Worm (Caenorhabditis elegans) whole organism, L4 larva: ENCODE data around the gene ZK418.2.

Experiments
- D1046.2 ChIP-seq: fragments of 200-800 bp; sonication (Bioruptor generic); IDR thresholded peaks from 2 replicates; pipeline ENCODE4 v1.3.6; 2022; ENCODE audit warnings: missing genetic modification characterization, missing compliant biosample characterization
- F37D6.2 ChIP-seq: sonication (generic microtip); optimal IDR thresholded peaks from 2 replicates; lab custom pipeline; 2016; ENCODE audit warnings: mild to moderate bottlenecking, missing genetic modification characterization, missing compliant biosample characterization
- F44E2.7 ChIP-seq: fragments of 200-800 bp; sonication (Bioruptor generic); IDR thresholded peaks from 2 replicates; pipeline ENCODE4 v2.1.2; 2022; ENCODE audit warnings: missing genetic modification characterization, missing compliant biosample characterization
- R02D3.7 ChIP-seq: fragments of 150-350 bp; sonication (generic microtip); optimal IDR thresholded peaks from 3 replicates; lab custom pipeline; 2014; ENCODE audit warnings: missing biosample characterization, missing genetic modification characterization
- T20F7.1 ChIP-seq: fragments of 200-800 bp; sonication (Bioruptor generic); optimal IDR thresholded peaks from 2 replicates; lab custom pipeline; 2018; ENCODE audit warnings: mild to moderate bottlenecking, missing genetic modification characterization, missing compliant biosample characterization
- T26A8.4 ChIP-seq: fragments of 200-800 bp; sonication (Bioruptor generic); IDR thresholded peaks from 2 replicates; pipeline ENCODE4 v1.3.6; 2022; ENCODE audit warnings: missing genetic modification characterization, missing compliant biosample characterization
- Y105C5A.15 ChIP-seq: fragments of 200-800 bp; sonication (Bioruptor generic); IDR thresholded peaks from 2 replicates; pipeline ENCODE4 v1.3.6; 2022; ENCODE audit warnings: missing genetic modification characterization, missing compliant biosample characterization
- Y48G9A.11 ChIP-seq: fragments of 200-800 bp; sonication (Bioruptor generic); IDR thresholded peaks from 2 replicates; pipeline ENCODE4 v1.3.6; 2022; ENCODE audit warnings: missing genetic modification reagents, missing genetic modification characterization, missing compliant biosample characterization
- Y75B8A.6 ChIP-seq: fragments of 200-800 bp; sonication (Bioruptor generic); IDR thresholded peaks from 2 replicates; pipeline ENCODE4 v1.3.6; 2022; ENCODE audit warnings: missing genetic modification reagents, missing genetic modification characterization, missing compliant biosample characterization
- ZK337.2 ChIP-seq: fragments of 200-800 bp; sonication (Bioruptor generic); IDR thresholded peaks from 2 replicates; pipeline ENCODE4 v1.3.6; 2022; ENCODE audit warnings: missing genetic modification reagents, missing genetic modification characterization, missing compliant biosample characterization
- ZK546.5 ChIP-seq, 2 experiments: sonication (generic microtip); optimal IDR thresholded peaks; 2 replicates each; lab custom pipeline; 2017; ENCODE audit warnings: missing biosample characterization in 2 of 2, missing genetic modification characterization in 2 of 2
- aha-1 ChIP-seq: fragments of 150-350 bp; peaks from one replicate; lab custom pipeline; 2014; ENCODE audit warnings: missing biosample characterization, missing genetic modification characterization
- aly-2 ChIP-seq: sonication (generic microtip); optimal IDR thresholded peaks from 2 replicates; lab custom pipeline; 2018; ENCODE audit warnings: missing biosample characterization, missing genetic modification characterization
- ama-1 ChIP-seq: fragments of 150-350 bp; optimal IDR thresholded peaks from 2 replicates; lab custom pipeline; 2014; ENCODE audit warnings: inconsistent platforms, mixed read lengths
- arid-1 ChIP-seq: fragments of 200-800 bp; sonication (Bioruptor generic); conservative IDR thresholded peaks from 2 replicates; pipeline ENCODE4 v1.3.6; 2022; ENCODE audit warnings: missing genetic modification reagents, missing genetic modification characterization, missing compliant biosample characterization
- ceh-20 ChIP-seq: fragments of 200-800 bp; sonication (Bioruptor generic); IDR thresholded peaks from 2 replicates; pipeline ENCODE4 v1.3.6; 2022; ENCODE audit warnings: missing genetic modification reagents, missing genetic modification characterization, missing compliant biosample characterization
- ceh-32 ChIP-seq: sonication (generic microtip); optimal IDR thresholded peaks from 2 replicates; lab custom pipeline; 2016; ENCODE audit warnings: mild to moderate bottlenecking, missing genetic modification characterization, missing compliant biosample characterization; ENCODE audit not compliant: poor library complexity
- ceh-44 ChIP-seq: fragments of 200-800 bp; sonication (Bioruptor generic); IDR thresholded peaks from 2 replicates; pipeline ENCODE4 v1.3.6; 2022; ENCODE audit warnings: missing genetic modification reagents, missing genetic modification characterization, missing compliant biosample characterization
- cey-2 ChIP-seq: sonication (generic microtip); optimal IDR thresholded peaks from 3 replicates; lab custom pipeline; 2017; ENCODE audit warnings: missing genetic modification characterization, mild to moderate bottlenecking, missing compliant biosample characterization, antibody characterized with exemption, borderline replicate concordance; ENCODE audit not compliant: insufficient read depth
- ctbp-1 ChIP-seq: fragments of 200-800 bp; sonication (Bioruptor generic); IDR thresholded peaks from 2 replicates; pipeline ENCODE4 v1.3.6; 2022; ENCODE audit warnings: missing genetic modification reagents, missing genetic modification characterization, missing compliant biosample characterization
- daf-19 ChIP-seq: fragments of 200-800 bp; sonication (Bioruptor generic); conservative IDR thresholded peaks from 2 replicates; pipeline ENCODE4 v1.3.6; 2022; ENCODE audit warnings: missing genetic modification characterization, missing compliant biosample characterization
- dmd-8 ChIP-seq: fragments of 200-800 bp; sonication (Bioruptor generic); IDR thresholded peaks from 2 replicates; pipeline ENCODE4 v1.3.6; 2022; ENCODE audit warnings: missing genetic modification characterization, missing compliant biosample characterization
- dpl-1 ChIP-seq: fragments of 150-350 bp; optimal IDR thresholded peaks from 2 replicates; lab custom pipeline; 2014; ENCODE audit warnings: missing biosample characterization, missing genetic modification reagents, missing genetic modification characterization
- fkh-10 ChIP-seq: fragments of 150-350 bp; optimal IDR thresholded peaks from 2 replicates; lab custom pipeline; 2014; ENCODE audit warnings: missing biosample characterization, missing genetic modification reagents, missing genetic modification characterization
- fos-1 ChIP-seq: fragments of 150-350 bp; optimal IDR thresholded peaks from 2 replicates; lab custom pipeline; 2014; ENCODE audit warnings: missing biosample characterization, missing genetic modification characterization
- hlh-11 ChIP-seq: fragments of 200-800 bp; sonication (Bioruptor generic); optimal IDR thresholded peaks from 2 replicates; lab custom pipeline; 2018; ENCODE audit warnings: mild to moderate bottlenecking, missing genetic modification characterization, missing compliant biosample characterization
- hlh-30 ChIP-seq: sonication (generic microtip); optimal IDR thresholded peaks from 2 replicates; lab custom pipeline; 2017; ENCODE audit warnings: antibody characterized with exemption, mild to moderate bottlenecking, missing genetic modification characterization, missing compliant biosample characterization; ENCODE audit not compliant: insufficient read depth
- lin-13 ChIP-seq: fragments of 150-350 bp; optimal IDR thresholded peaks from 2 replicates; lab custom pipeline; 2014; ENCODE audit warnings: missing biosample characterization, missing genetic modification reagents, missing genetic modification characterization
- lin-15B ChIP-seq: fragments of 150-350 bp; sonication (generic microtip); optimal IDR thresholded peaks from 3 replicates; lab custom pipeline; 2014; ENCODE audit warnings: missing biosample characterization, missing genetic modification characterization
- lin-39 ChIP-seq: fragments of 150-350 bp; optimal IDR thresholded peaks from 2 replicates; lab custom pipeline; 2014; ENCODE audit warnings: missing biosample characterization, missing genetic modification reagents, missing genetic modification characterization
- lir-3 ChIP-seq: sonication (generic microtip); optimal IDR thresholded peaks from 2 replicates; lab custom pipeline; 2016; ENCODE audit warnings: mild to moderate bottlenecking, missing genetic modification characterization, missing compliant biosample characterization
- madf-5 ChIP-seq, 2 experiments: fragments of 200-800 bp; sonication (Bioruptor generic); IDR thresholded peaks; 2 replicates each; pipeline ENCODE4 v1.3.6; 2022; ENCODE audit warnings: missing compliant biosample characterization in 2 of 2, missing genetic modification characterization in 2 of 2
- mxl-3 ChIP-seq: fragments of 200-800 bp; sonication (Bioruptor generic); optimal IDR thresholded peaks from 2 replicates; lab custom pipeline; 2018; ENCODE audit warnings: mild to moderate bottlenecking, missing genetic modification characterization, missing compliant biosample characterization
- nhr-111 ChIP-seq: fragments of 200-800 bp; sonication (Bioruptor generic); optimal IDR thresholded peaks from 2 replicates; lab custom pipeline; 2018; ENCODE audit warnings: mild to moderate bottlenecking, missing genetic modification characterization, missing compliant biosample characterization
- nhr-237 ChIP-seq: sonication (generic microtip); optimal IDR thresholded peaks from 2 replicates; lab custom pipeline; 2017; ENCODE audit warnings: missing biosample characterization, missing genetic modification characterization
- nhr-28 ChIP-seq: fragments of 150-350 bp; optimal IDR thresholded peaks from 2 replicates; lab custom pipeline; 2014; ENCODE audit warnings: missing biosample characterization, missing genetic modification characterization
- nhr-41 ChIP-seq: fragments of 200-800 bp; sonication (Bioruptor generic); IDR thresholded peaks from 2 replicates; pipeline ENCODE4 v1.3.6; 2022; ENCODE audit warnings: missing genetic modification reagents, missing genetic modification characterization, missing compliant biosample characterization
- nhr-48 ChIP-seq: sonication (generic microtip); optimal IDR thresholded peaks from 2 replicates; lab custom pipeline; 2016; ENCODE audit warnings: mild to moderate bottlenecking, missing genetic modification characterization, missing compliant biosample characterization
- nhr-6 ChIP-seq: fragments of 150-350 bp; optimal IDR thresholded peaks from 2 replicates; lab custom pipeline; 2014; ENCODE audit warnings: missing biosample characterization, missing genetic modification characterization
- nhr-76 ChIP-seq: fragments of 150-350 bp; optimal IDR thresholded peaks from 2 replicates; lab custom pipeline; 2014; ENCODE audit warnings: missing biosample characterization, missing genetic modification characterization
- nhr-77 ChIP-seq: fragments of 150-350 bp; optimal IDR thresholded peaks from 2 replicates; lab custom pipeline; 2014; ENCODE audit warnings: missing biosample characterization, missing genetic modification characterization
- saeg-2 ChIP-seq: fragments of 200-800 bp; sonication (Bioruptor generic); IDR thresholded peaks from 2 replicates; pipeline ENCODE4 v1.3.6; 2022; ENCODE audit warnings: missing genetic modification reagents, missing genetic modification characterization, missing compliant biosample characterization
- sdz-12 ChIP-seq: fragments of 200-800 bp; sonication (Bioruptor generic); optimal IDR thresholded peaks from 2 replicates; lab custom pipeline; 2018; ENCODE audit warnings: mild to moderate bottlenecking, missing genetic modification characterization, missing compliant biosample characterization
- set-16 ChIP-seq: fragments of 200-800 bp; sonication (Bioruptor generic); IDR thresholded peaks from 2 replicates; pipeline ENCODE4 v1.3.6; 2022; ENCODE audit warnings: missing genetic modification reagents, missing genetic modification characterization, missing compliant biosample characterization
- spr-1 ChIP-seq: sonication (generic microtip); optimal IDR thresholded peaks from 2 replicates; lab custom pipeline; 2016; ENCODE audit warnings: mild to moderate bottlenecking, missing genetic modification characterization, missing compliant biosample characterization
- spr-3 ChIP-seq: fragments of 200-800 bp; sonication (Bioruptor generic); optimal IDR thresholded peaks from 2 replicates; lab custom pipeline; 2018; ENCODE audit warnings: mild to moderate bottlenecking, missing genetic modification characterization, missing compliant biosample characterization
- unc-39 ChIP-seq: sonication (generic microtip); optimal IDR thresholded peaks from 2 replicates; lab custom pipeline; 2017; ENCODE audit warnings: missing biosample characterization, missing genetic modification characterization
- unc-62 ChIP-seq, 3 experiments: fragments of 150-350 bp in 1 of 3; sonication (generic microtip); optimal IDR thresholded peaks in 2 of 3; peaks in 1 of 3; 1 replicate in 1 of 3; 2 replicates in 2 of 3; lab custom pipeline; 2014 to 2017; ENCODE audit warnings: missing biosample characterization in 3 of 3, missing genetic modification characterization in 3 of 3, missing genetic modification reagents in 3 of 3, missing genotype in 1 of 3
- vab-7 ChIP-seq: fragments of 200-800 bp; sonication (Bioruptor generic); IDR thresholded peaks from 2 replicates; pipeline ENCODE4 v1.3.6; 2022; ENCODE audit warnings: missing genetic modification reagents, missing genetic modification characterization, missing compliant biosample characterization
- zfp-2 ChIP-seq: sonication (generic microtip); optimal IDR thresholded peaks from 2 replicates; lab custom pipeline; 2016; ENCODE audit warnings: mild to moderate bottlenecking, missing genetic modification characterization, missing compliant biosample characterization
- zfp-3 ChIP-seq: fragments of 200-800 bp; sonication (Bioruptor generic); conservative IDR thresholded peaks from 2 replicates; pipeline ENCODE4 v1.3.6; 2022; ENCODE audit warnings: missing genetic modification reagents, missing genetic modification characterization, missing compliant biosample characterization
- ztf-7 ChIP-seq: fragments of 150-350 bp; optimal IDR thresholded peaks from 2 replicates; lab custom pipeline; 2014; ENCODE audit warnings: missing biosample characterization, missing genetic modification characterization

The ZK418.2 gene

ce11 chrIII:7142172-7142601 is 51.0 kb downstream of the ZK418.2 start (continued):
- TF ChIP-seq cey-2 (tag; lab: Kevin White, UChicago), result no peak
- TF ChIP-seq fos-1, result no peak
- TF ChIP-seq lin-13, result peak; percentile 39
- no peak for TF ChIP-seq nhr-76 (tag; lab: Kevin White, UChicago)
- TF ChIP-seq nhr-6 (tag; lab: Kevin White, UChicago), result peak; percentile 26
- no peak for TF ChIP-seq spr-3
- no peak for TF ChIP-seq saeg-2 (GFP tag; lab: Robert Waterston, UW)
- no peak for TF ChIP-seq F44E2.7 (GFP tag; lab: Robert Waterston, UW)
- TF ChIP-seq F37D6.2 (tag; lab: Kevin White, UChicago), result no peak
- TF ChIP-seq ceh-44 (GFP tag; lab: Robert Waterston, UW), result peak; percentile 61; the same call in 1 of the 2 replicates
- no peak for TF ChIP-seq ctbp-1
- TF ChIP-seq R02D3.7 (tag; lab: Kevin White, UChicago), result no peak
- peak; percentile 27 for TF ChIP-seq nhr-111 (GFP tag; lab: Kevin White, UChicago)
- no peak for TF ChIP-seq madf-5 (GFP tag; IDR thresholded peaks at IDR 0.05; lab: Robert Waterston, UW)
- TF ChIP-seq lir-3 (tag; lab: Kevin White, UChicago), result no peak
- TF ChIP-seq sdz-12, result no peak
- TF ChIP-seq unc-62 (GFP tag; optimal IDR thresholded peaks at IDR 0.05 in 1 of 2; lab: Kevin White, UChicago), result peak in 1 of 2 experiments; percentile 28
- no peak for TF ChIP-seq unc-62 (tag; optimal IDR thresholded peaks at IDR 0.05; lab: Kevin White, UChicago)
- no peak for TF ChIP-seq ceh-20 (GFP tag; lab: Robert Waterston, UW)
- TF ChIP-seq fkh-10, result no peak
- no peak for TF ChIP-seq ZK337.2 (GFP tag; lab: Robert Waterston, UW)
- no peak for TF ChIP-seq nhr-28 (tag; lab: Kevin White, UChicago)
- peak; percentile 62 for TF ChIP-seq arid-1 (GFP tag; lab: Robert Waterston, UW)
- TF ChIP-seq zfp-2, result no peak
- TF ChIP-seq hlh-30, result peak; percentile 65
- TF ChIP-seq set-16 (GFP tag; lab: Robert Waterston, UW), result no peak
- no peak for TF ChIP-seq ZK546.5 (tag; optimal IDR thresholded peaks at IDR 0.05; lab: Kevin White, UChicago)
- no peak for TF ChIP-seq dpl-1 (GFP tag; lab: Kevin White, UChicago)
- TF ChIP-seq dmd-8, result no peak
- TF ChIP-seq vab-7 (GFP tag; lab: Robert Waterston, UW), result no peak
- peak; percentile 68; the same call in 1 of the 2 replicates for TF ChIP-seq Y48G9A.11 (GFP tag; lab: Robert Waterston, UW)
- TF ChIP-seq nhr-77, result no peak
- TF ChIP-seq ztf-7 (tag; lab: Kevin White, UChicago), result no peak
- peak; percentile 35 for TF ChIP-seq nhr-48 (tag; lab: Kevin White, UChicago)
- TF ChIP-seq zfp-3 (GFP tag; lab: Robert Waterston, UW), result no peak
- peak; percentile 91 for TF ChIP-seq T26A8.4 (GFP tag; lab: Robert Waterston, UW)
- TF ChIP-seq T20F7.1, result no peak
- TF ChIP-seq Y105C5A.15 (GFP tag; lab: Robert Waterston, UW), result 0 out of 2 replicates have a peak, but pooled peaks have one; percentile 58
- no peak for TF ChIP-seq aly-2 (tag; lab: Kevin White, UChicago)
- TF ChIP-seq spr-1 (tag; lab: Kevin White, UChicago), result peak; percentile 47
- no peak for TF ChIP-seq nhr-237 (tag; lab: Kevin White, UChicago)
- TF ChIP-seq Y75B8A.6 (GFP tag; lab: Robert Waterston, UW), result no peak
- no peak for TF ChIP-seq ceh-32 (tag; lab: Kevin White, UChicago)
- TF ChIP-seq aha-1 (tag; lab: Kevin White, UChicago), result no peak
- TF ChIP-seq lin-15B, result no peak
- TF ChIP-seq unc-39, result no peak
- TF ChIP-seq hlh-11 (tag; lab: Kevin White, UChicago), result peak; percentile 40
- peak; percentile 85 for TF ChIP-seq ama-1
- 0 out of 2 replicates have a peak, but pooled peaks have one; percentile 26 for TF ChIP-seq nhr-41 (GFP tag; lab: Robert Waterston, UW)
- TF ChIP-seq daf-19 (GFP tag; lab: Robert Waterston, UW), result 0 out of 2 replicates have a peak, but pooled peaks have one; percentile 56
- no peak for TF ChIP-seq D1046.2 (GFP tag; lab: Robert Waterston, UW)
- TF ChIP-seq mxl-3, result no peak
- no peak for TF ChIP-seq lin-39 (tag; lab: Kevin White, UChicago)
